Worm (Caenorhabditis elegans): Measurements from ENCODE around the gene C07A4.3.

The C07A4.3 gene

DNA sequence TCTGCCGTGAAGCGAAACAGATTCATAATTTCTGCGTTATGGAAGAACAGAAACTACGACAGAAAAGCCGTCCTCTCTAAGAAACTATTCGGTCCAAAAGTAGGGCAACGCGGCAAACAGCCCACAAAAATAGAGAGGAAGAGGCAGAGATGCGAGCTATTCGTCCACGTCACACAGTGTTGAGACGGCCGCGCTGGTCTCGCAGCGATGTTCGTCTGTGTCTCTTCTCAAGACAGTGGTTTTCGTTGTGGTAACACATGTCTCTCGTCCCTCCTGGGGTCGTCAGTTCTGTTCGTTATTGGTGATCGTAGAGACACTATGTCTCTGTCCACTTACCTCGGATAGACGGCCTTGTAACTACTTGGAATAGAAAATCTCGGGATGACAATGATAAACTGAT lies 16.1 kb upstream of the C07A4.3 start, which contains the start of gene erd-2.1 (continued):
- peak; percentile 2 for TF ChIP-seq lsy-12 (tag; optimal IDR thresholded peaks at IDR 0.05)
- TF ChIP-seq ceh-9 (tag; optimal IDR thresholded peaks at IDR 0.05), result no peak

DNA sequence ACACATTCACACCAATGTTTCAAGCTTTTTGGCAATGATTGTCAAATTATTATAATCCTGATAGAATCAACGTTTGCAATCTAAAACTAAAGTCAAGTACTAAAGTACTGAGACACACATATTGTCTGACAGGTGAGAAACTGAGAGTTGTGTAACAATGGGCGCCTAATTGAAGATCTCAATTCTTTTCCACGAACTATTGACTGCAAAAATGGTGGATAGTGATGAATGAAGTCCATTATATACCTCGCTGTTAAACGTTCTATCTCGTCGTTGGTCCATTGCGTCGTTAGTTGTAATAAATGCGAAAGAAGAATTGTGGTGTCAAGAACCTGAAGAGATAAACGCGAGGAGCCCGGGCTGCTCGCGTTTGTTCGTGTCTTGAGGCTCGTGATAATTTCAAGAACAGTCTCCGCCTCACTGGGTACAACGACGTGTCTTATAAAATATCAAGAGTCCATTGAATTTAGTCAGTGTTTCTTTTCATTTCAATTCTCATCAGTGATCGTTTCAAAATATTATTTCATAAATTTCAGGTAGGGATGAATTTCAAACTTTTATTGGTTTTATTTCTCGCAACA lies 14.6 kb upstream of the C07A4.3 start, which contains the start of gene F09B9.4:
Gene F09B9.4, plus strand, starts transcription at position 531 of the 581 bp plus-strand sequence.
- TF ChIP-seq jun-1 (tag; optimal IDR thresholded peaks at IDR 0.05), result no peak
- TF ChIP-seq nfya-1 (tag; optimal IDR thresholded peaks at IDR 0.05; ENCODE audit: insufficient read depth), result peak; percentile 10
- TF ChIP-seq nhr-11 (tag; optimal IDR thresholded peaks at IDR 0.05), result no peak
- TF ChIP-seq egl-5 (tag; optimal IDR thresholded peaks at IDR 0.05), result peak; percentile 57
- peak; percentile 26 for TF ChIP-seq lin-39 (tag; optimal IDR thresholded peaks at IDR 0.05)
- TF ChIP-seq ceh-9 (tag; optimal IDR thresholded peaks at IDR 0.05), result no peak
- TF ChIP-seq ceh-28 (tag; optimal IDR thresholded peaks at IDR 0.05), result no peak
- TF ChIP-seq snpc-4 (tag; optimal IDR thresholded peaks at IDR 0.05), result no peak
- TF ChIP-seq elt-1 (tag; optimal IDR thresholded peaks at IDR 0.05), result no peak
- no peak for TF ChIP-seq nhr-28 (tag; optimal IDR thresholded peaks at IDR 0.05)

- TF ChIP-seq fkh-10 (GFP tag; optimal IDR thresholded peaks at IDR 0.05), result peak; percentile 73
- no peak for TF ChIP-seq sea-2 (GFP tag; optimal IDR thresholded peaks at IDR 0.05)
- TF ChIP-seq mml-1 (tag; optimal IDR thresholded peaks at IDR 0.05), result no peak
- no peak for TF ChIP-seq nhr-67 (tag; optimal IDR thresholded peaks at IDR 0.05)
- no peak for TF ChIP-seq nhr-76 (tag; optimal IDR thresholded peaks at IDR 0.05)
- TF ChIP-seq ztf-4 (tag; optimal IDR thresholded peaks at IDR 0.05), result no peak
Observed at ce11 chrX:10162476-10162875, 12.3 kb upstream of the C07A4.3 start.

ce11 chrX:10163212-10163611 lies 11.6 kb upstream of the C07A4.3 start:
- TF ChIP-seq egl-5 (tag; optimal IDR thresholded peaks at IDR 0.05), result no peak
- TF ChIP-seq lsy-12 (tag; optimal IDR thresholded peaks at IDR 0.05), result no peak
- no peak for TF ChIP-seq fos-1 (tag; optimal IDR thresholded peaks at IDR 0.05)
- TF ChIP-seq sea-2 (GFP tag; optimal IDR thresholded peaks at IDR 0.05), result no peak
- TF ChIP-seq nfya-1 (tag; optimal IDR thresholded peaks at IDR 0.05; ENCODE audit: insufficient read depth), result no peak
- TF ChIP-seq fkh-2 (tag; optimal IDR thresholded peaks at IDR 0.05), result no peak
- TF ChIP-seq fkh-10 (GFP tag; optimal IDR thresholded peaks at IDR 0.05), result no peak
- no peak for TF ChIP-seq unc-62 (GFP tag; optimal IDR thresholded peaks at IDR 0.05)
- no peak for TF ChIP-seq nhr-23 (tag; optimal IDR thresholded peaks at IDR 0.05)
- TF ChIP-seq egl-27 (tag; optimal IDR thresholded peaks at IDR 0.05), result no peak
- no peak for TF ChIP-seq hmg-11 (tag; optimal IDR thresholded peaks at IDR 0.05)
- TF ChIP-seq jun-1 (tag; optimal IDR thresholded peaks at IDR 0.05), result no peak
- TF ChIP-seq ama-1 (optimal IDR thresholded peaks at IDR 0.05), result no peak

ce11 chrX:10167005-10167404 lies 7.8 kb upstream of the C07A4.3 start, which contains the start of gene rnp-9:
Gene rnp-9 (plus strand): TSS chrX:10167305.
- TF ChIP-seq elt-1 (tag; optimal IDR thresholded peaks at IDR 0.05), result no peak
- TF ChIP-seq fkh-2 (tag; optimal IDR thresholded peaks at IDR 0.05), result no peak
- TF ChIP-seq egl-27 (tag; optimal IDR thresholded peaks at IDR 0.05), result no peak
- TF ChIP-seq ceh-9 (tag; optimal IDR thresholded peaks at IDR 0.05), result no peak
- TF ChIP-seq mml-1 (tag; optimal IDR thresholded peaks at IDR 0.05), result no peak
- no peak for TF ChIP-seq tbx-2 (tag; optimal IDR thresholded peaks at IDR 0.05)
- TF ChIP-seq ceh-28 (tag; optimal IDR thresholded peaks at IDR 0.05), result no peak
- TF ChIP-seq egl-5 (tag; optimal IDR thresholded peaks at IDR 0.05), result no peak

- no peak for TF ChIP-seq tbx-2 (tag; optimal IDR thresholded peaks at IDR 0.05)
- TF ChIP-seq aly-2 (tag; optimal IDR thresholded peaks at IDR 0.05), result no peak
- no peak for TF ChIP-seq pqm-1 (tag; optimal IDR thresholded peaks at IDR 0.05)
- peak; percentile 14 for TF ChIP-seq lsy-12 (tag; optimal IDR thresholded peaks at IDR 0.05)
- no peak for TF ChIP-seq nhr-67 (tag; optimal IDR thresholded peaks at IDR 0.05)
- no peak for TF ChIP-seq nhr-28 (tag; optimal IDR thresholded peaks at IDR 0.05)
- no peak for TF ChIP-seq nhr-77 (tag; optimal IDR thresholded peaks at IDR 0.05)
- no peak for TF ChIP-seq nhr-11 (tag; optimal IDR thresholded peaks at IDR 0.05)
- TF ChIP-seq ztf-4 (tag; optimal IDR thresholded peaks at IDR 0.05), result no peak
- no peak for TF ChIP-seq zag-1 (tag; optimal IDR thresholded peaks at IDR 0.05)
- TF ChIP-seq unc-62 (GFP tag; optimal IDR thresholded peaks at IDR 0.05), result no peak
- TF ChIP-seq R02D3.7 (tag; optimal IDR thresholded peaks at IDR 0.05), result no peak
- TF ChIP-seq skn-1 (tag; optimal IDR thresholded peaks at IDR 0.05), result no peak
- TF ChIP-seq nhr-23 (tag; optimal IDR thresholded peaks at IDR 0.05), result peak; percentile 80
- no peak for TF ChIP-seq ztf-11 (tag; optimal IDR thresholded peaks at IDR 0.05)
Observed at ce11 chrX:10168534-10168933, 6.2 kb upstream of the C07A4.3 start.

Data from whole organism, L3 larva.